Worm (Caenorhabditis elegans): ENCODE measurements around the gene R07E4.5.
A peak's percentile ranks its signal among the peaks of the same experiment; 100 is the strongest.

R07E4.5 gene

ce11 chrX:5953174-5953573 is at the start of gene R07E4.5, which contains the start of gene R07E4.3:
Gene R07E4.5 (minus strand): TSS chrX:5953174.
Gene R07E4.3 (plus strand): TSS chrX:5953458.
- peak; percentile 72 for TF ChIP-seq F33H1.4 (GFP tag; IDR thresholded peaks at IDR 0.05)
- TF ChIP-seq ets-4 (GFP tag; optimal IDR thresholded peaks at IDR 0.05) = no peak
- TF ChIP-seq egl-18 (GFP tag; IDR thresholded peaks at IDR 0.05) = no peak
- no peak for TF ChIP-seq C17E4.6 (GFP tag; IDR thresholded peaks at IDR 0.05)
- TF ChIP-seq B0019.2 (GFP tag; conservative IDR thresholded peaks at IDR 0.05) = no peak
- no peak for TF ChIP-seq cebp-1 (GFP tag; IDR thresholded peaks at IDR 0.05)
- no peak for TF ChIP-seq cebp-1 (tag; optimal IDR thresholded peaks at IDR 0.05)
- TF ChIP-seq attf-5 (GFP tag; optimal IDR thresholded peaks at IDR 0.05) = peak; percentile 31
- no peak for TF ChIP-seq tlf-1 (GFP tag; optimal IDR thresholded peaks at IDR 0.05)
- TF ChIP-seq atf-7 (tag; optimal IDR thresholded peaks at IDR 0.05) = no peak
- no peak for TF ChIP-seq let-526 (GFP tag; IDR thresholded peaks at IDR 0.05)
- no peak for TF ChIP-seq K11D2.4 (GFP tag; IDR thresholded peaks at IDR 0.05)
- no peak for TF ChIP-seq somi-1 (GFP tag; optimal IDR thresholded peaks at IDR 0.05)
- no peak for TF ChIP-seq ztf-22 (GFP tag; optimal IDR thresholded peaks at IDR 0.05)
- no peak for TF ChIP-seq him-1 (tag; optimal IDR thresholded peaks at IDR 0.05)
- no peak for TF ChIP-seq ceh-100 (GFP tag; IDR thresholded peaks at IDR 0.05)
- no peak for TF ChIP-seq attf-6 (GFP tag; IDR thresholded peaks at IDR 0.05)
- TF ChIP-seq nhr-80 (tag; optimal IDR thresholded peaks at IDR 0.05) = peak; percentile 38
- peak; percentile 93 for TF ChIP-seq mcd-1 (GFP tag; IDR thresholded peaks at IDR 0.05)
- TF ChIP-seq aptf-2 (GFP tag; conservative IDR thresholded peaks at IDR 0.05) = no peak
- TF ChIP-seq lin-26 (GFP tag; IDR thresholded peaks at IDR 0.05) = no peak
- TF ChIP-seq ZK185.1 (tag; optimal IDR thresholded peaks at IDR 0.05; ENCODE audit: poor library complexity, severe bottlenecking) = peak; percentile 26
- no peak for TF ChIP-seq lag-1 (GFP tag; IDR thresholded peaks at IDR 0.05)
- TF ChIP-seq F23B12.7 (tag; optimal IDR thresholded peaks at IDR 0.05; ENCODE audit: insufficient read depth) = peak; percentile 1
- no peak for TF ChIP-seq ceh-91 (GFP tag; IDR thresholded peaks at IDR 0.05)
- TF ChIP-seq pha-4 (tag; optimal IDR thresholded peaks at IDR 0.05) = peak; percentile 31
- no peak for TF ChIP-seq B0261.1 (tag; optimal IDR thresholded peaks at IDR 0.05)
- TF ChIP-seq ccch-3 (GFP tag; optimal IDR thresholded peaks at IDR 0.05) = no peak
- TF ChIP-seq ztf-25 (GFP tag; IDR thresholded peaks at IDR 0.05) = no peak
- no peak for TF ChIP-seq let-607 (tag; optimal IDR thresholded peaks at IDR 0.05)

DNA sequence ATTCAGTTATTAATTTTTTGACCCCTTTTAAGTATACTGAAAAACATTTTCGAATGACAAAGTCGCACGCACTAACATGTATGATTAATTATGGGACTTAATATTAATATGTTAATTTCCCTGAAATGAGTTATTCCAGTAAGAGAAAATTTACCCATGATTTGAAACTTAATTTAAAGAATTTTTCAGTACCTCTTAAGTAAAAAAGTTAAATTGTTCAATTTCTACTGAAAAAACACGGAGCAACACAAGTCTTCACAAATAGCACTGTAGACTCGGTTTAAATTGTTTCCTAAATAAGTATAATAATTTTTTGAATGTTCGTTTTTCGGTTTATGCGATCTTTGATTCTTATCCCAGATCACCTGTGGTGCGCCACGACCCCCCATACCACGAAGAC is 49.5 kb upstream of the R07E4.5 start:
- TF ChIP-seq F49E8.2 (tag; optimal IDR thresholded peaks at IDR 0.05; ENCODE audit: insufficient read depth) = no peak
- TF ChIP-seq him-1 (tag; optimal IDR thresholded peaks at IDR 0.05) = no peak
- no peak for TF ChIP-seq F52B5.7 (tag; optimal IDR thresholded peaks at IDR 0.05)
- no peak for TF ChIP-seq nhr-90 (tag; optimal IDR thresholded peaks at IDR 0.05)
- no peak for TF ChIP-seq B0019.2 (GFP tag; conservative IDR thresholded peaks at IDR 0.05)
- no peak for TF ChIP-seq lir-1 (GFP tag; conservative IDR thresholded peaks at IDR 0.05)
- no peak for TF ChIP-seq ztf-25 (GFP tag; IDR thresholded peaks at IDR 0.05)
- TF ChIP-seq sea-2 (GFP tag; IDR thresholded peaks at IDR 0.05) = no peak
- no peak for TF ChIP-seq somi-1 (GFP tag; optimal IDR thresholded peaks at IDR 0.05)
- TF ChIP-seq mes-4 (tag; optimal IDR thresholded peaks at IDR 0.05) = no peak
- no peak for TF ChIP-seq attf-5 (GFP tag; optimal IDR thresholded peaks at IDR 0.05)
- no peak for TF ChIP-seq gei-17 (GFP tag; optimal IDR thresholded peaks at IDR 0.05)
- no peak for TF ChIP-seq ZK185.1 (tag; optimal IDR thresholded peaks at IDR 0.05; ENCODE audit: poor library complexity, severe bottlenecking)
- no peak for TF ChIP-seq F23B12.7 (tag; optimal IDR thresholded peaks at IDR 0.05; ENCODE audit: insufficient read depth)
- TF ChIP-seq lin-35 (GFP tag; optimal IDR thresholded peaks at IDR 0.05) = no peak
- TF ChIP-seq lin-40 (tag; optimal IDR thresholded peaks at IDR 0.05) = no peak
- no peak for TF ChIP-seq ama-1 (optimal IDR thresholded peaks at IDR 0.05)
- no peak for TF ChIP-seq ama-1 (GFP tag; optimal IDR thresholded peaks at IDR 0.05)
